Fruit fly (Drosophila melanogaster) whole organism, embryonic: ENCODE results near the gene CG33489.

Experiments used
- Abd-B ChIP-seq: fragments of 200-800 bp; sonication (Bioruptor generic); optimal IDR thresholded peaks from 2 replicates; lab custom pipeline; 2018; ENCODE audit warnings: missing biosample characterization, mild to moderate bottlenecking, missing genetic modification characterization, moderate library complexity
- Adf1 ChIP-seq: fragments of 200-800 bp; sonication (Bioruptor generic); IDR thresholded peaks from 2 replicates; pipeline ENCODE4 v1.3.6; 2022; ENCODE audit warnings: missing biosample characterization, missing genetic modification characterization
- Atf3 ChIP-seq: fragments of 200-800 bp; sonication (Bioruptor generic); optimal IDR thresholded peaks from 3 replicates; lab custom pipeline; 2016; ENCODE audit warnings: missing biosample characterization, missing genetic modification characterization
- Atf6 ChIP-seq: fragments of 200-800 bp; sonication (Bioruptor generic); IDR thresholded peaks from 2 replicates; pipeline ENCODE4 v1.3.6; 2022; ENCODE audit warnings: missing biosample characterization, missing genetic modification characterization
- CG11398 ChIP-seq: fragments of 200-800 bp; sonication (Bioruptor generic); optimal IDR thresholded peaks from 2 replicates; lab custom pipeline; 2016; ENCODE audit warnings: missing biosample characterization, missing genetic modification characterization
- CG1233 ChIP-seq: fragments of 200-800 bp; sonication (Bioruptor generic); optimal IDR thresholded peaks from 4 replicates; lab custom pipeline; 2018; ENCODE audit warnings: missing biosample characterization, mild to moderate bottlenecking, missing genetic modification characterization
- CG14667 ChIP-seq: fragments of 200-800 bp; sonication (Bioruptor generic); IDR thresholded peaks from 2 replicates; pipeline ENCODE4 v1.3.6; 2022; ENCODE audit warnings: missing biosample characterization, missing genetic modification characterization
- CG1647 ChIP-seq: fragments of 200-800 bp; sonication (Bioruptor generic); optimal IDR thresholded peaks from 3 replicates; lab custom pipeline; 2016; ENCODE audit warnings: missing biosample characterization, missing genetic modification characterization
- CG17359 ChIP-seq: fragments of 200-800 bp; sonication (Bioruptor generic); optimal IDR thresholded peaks from 3 replicates; lab custom pipeline; 2018; ENCODE audit warnings: missing biosample characterization, mild to moderate bottlenecking, missing genetic modification characterization, moderate library complexity
- CG18599 ChIP-seq: fragments of 200-800 bp; sonication (Bioruptor generic); optimal IDR thresholded peaks from 3 replicates; lab custom pipeline; 2017; ENCODE audit warnings: missing biosample characterization, missing genetic modification characterization, mild to moderate bottlenecking, moderate library complexity, missing genetic modification reagents
- CG31224 ChIP-seq: fragments of 200-800 bp; sonication (Bioruptor generic); IDR thresholded peaks from 2 replicates; pipeline ENCODE4 v1.3.6; 2022; ENCODE audit warnings: missing biosample characterization, missing genetic modification characterization
- CG32772 ChIP-seq: fragments of 200-800 bp; sonication (Bioruptor generic); IDR thresholded peaks from 2 replicates; pipeline ENCODE4 v1.3.6; 2022; ENCODE audit warnings: missing biosample characterization, missing genetic modification characterization
- CG3281 ChIP-seq: fragments of 200-800 bp; sonication (Bioruptor generic); optimal IDR thresholded peaks from 3 replicates; lab custom pipeline; 2017; ENCODE audit warnings: missing biosample characterization, mild to moderate bottlenecking, missing genetic modification characterization
- CG5953 ChIP-seq: fragments of 200-800 bp; sonication (Bioruptor generic); IDR thresholded peaks from 2 replicates; pipeline ENCODE4 v1.3.6; 2022; ENCODE audit warnings: missing biosample characterization, missing genetic modification characterization
- CG6791 ChIP-seq: fragments of 200-800 bp; sonication (Bioruptor generic); IDR thresholded peaks from 3 replicates; pipeline ENCODE4 v1.3.6; 2022; ENCODE audit warnings: missing biosample characterization, missing genetic modification characterization; ENCODE audit not compliant: partially characterized antibody
- CG7556 ChIP-seq: fragments of 200-800 bp; sonication (Bioruptor generic); optimal IDR thresholded peaks from 2 replicates; lab custom pipeline; 2017; ENCODE audit warnings: missing biosample characterization, mild to moderate bottlenecking, missing genetic modification characterization
- CG7839 ChIP-seq: fragments of 200-800 bp; sonication (Bioruptor generic); optimal IDR thresholded peaks from 3 replicates; lab custom pipeline; 2018; ENCODE audit warnings: missing biosample characterization, mild to moderate bottlenecking, missing genetic modification characterization, moderate library complexity
- CG8089 ChIP-seq: fragments of 200-800 bp; sonication (Bioruptor generic); optimal IDR thresholded peaks from 3 replicates; lab custom pipeline; 2016; ENCODE audit warnings: missing biosample characterization, missing genetic modification characterization
- CG9817 ChIP-seq: fragments of 200-800 bp; sonication (Bioruptor generic); optimal IDR thresholded peaks from 2 replicates; lab custom pipeline; 2018; ENCODE audit warnings: missing biosample characterization, mild to moderate bottlenecking, missing genetic modification characterization, moderate library complexity
- CTCF ChIP-seq: fragments of 200-800 bp; sonication (Bioruptor generic); optimal IDR thresholded peaks from 2 replicates; lab custom pipeline; 2017; ENCODE audit warnings: missing biosample characterization, mild to moderate bottlenecking, missing genetic modification characterization, moderate library complexity
- D19A ChIP-seq: fragments of 200-800 bp; optimal IDR thresholded peaks from 3 replicates; lab custom pipeline; 2019; ENCODE audit warnings: missing biosample characterization, mild to moderate bottlenecking, missing genetic modification characterization, moderate library complexity
- Dref ChIP-seq: fragments of 200-800 bp; sonication (Bioruptor generic); IDR thresholded peaks from 2 replicates; pipeline ENCODE4 v1.3.6; 2022; ENCODE audit warnings: missing biosample characterization, missing genetic modification characterization
- Ets65A ChIP-seq: fragments of 200-800 bp; sonication (Bioruptor generic); peaks from one replicate; lab custom pipeline; 2016; ENCODE audit warnings: missing biosample characterization, missing genetic modification characterization
- H15 ChIP-seq: fragments of 200-800 bp; sonication (Bioruptor generic); IDR thresholded peaks from 3 replicates; pipeline ENCODE4 v1.3.6; 2022; ENCODE audit warnings: missing biosample characterization, missing genetic modification characterization
- Hand ChIP-seq: fragments of 200-800 bp; sonication (Bioruptor generic); optimal IDR thresholded peaks from 2 replicates; lab custom pipeline; 2017; ENCODE audit warnings: mild to moderate bottlenecking, missing biosample characterization, missing genetic modification reagents, missing genetic modification characterization
- Hmr ChIP-seq: fragments of 200-800 bp; sonication (Bioruptor generic); optimal IDR thresholded peaks from 3 replicates; lab custom pipeline; 2017; ENCODE audit warnings: mild to moderate bottlenecking, missing biosample characterization, missing genetic modification reagents, missing genetic modification characterization
- Hmx ChIP-seq: fragments of 200-800 bp; sonication (Bioruptor generic); optimal IDR thresholded peaks from 2 replicates; lab custom pipeline; 2016; ENCODE audit warnings: missing biosample characterization, missing genetic modification characterization
- Lim3 ChIP-seq: fragments of 200-800 bp; sonication (Bioruptor generic); IDR thresholded peaks from 2 replicates; pipeline ENCODE4 v1.3.6; 2022; ENCODE audit warnings: missing biosample characterization, missing genetic modification characterization
- Rfx ChIP-seq: fragments of 200-800 bp; sonication (Bioruptor generic); IDR thresholded peaks from 2 replicates; pipeline ENCODE4 v1.3.6; 2022; ENCODE audit warnings: missing biosample characterization, missing genetic modification characterization
- Side ChIP-seq: fragments of 200-800 bp; sonication (Bioruptor generic); optimal IDR thresholded peaks from 2 replicates; lab custom pipeline; 2016; ENCODE audit warnings: missing biosample characterization, missing genetic modification characterization
- Spps ChIP-seq: fragments of 200-800 bp; sonication (Bioruptor generic); optimal IDR thresholded peaks from 2 replicates; lab custom pipeline; 2018; ENCODE audit warnings: missing biosample characterization, mild to moderate bottlenecking, missing genetic modification characterization
- Xbp1 ChIP-seq: fragments of 200-800 bp; sonication (Bioruptor generic); optimal IDR thresholded peaks from 3 replicates; lab custom pipeline; 2016; ENCODE audit warnings: missing biosample characterization, mild to moderate bottlenecking, missing genetic modification characterization
- YL-1 ChIP-seq: fragments of 200-800 bp; sonication (Bioruptor generic); optimal IDR thresholded peaks from 3 replicates; lab custom pipeline; 2017; ENCODE audit warnings: missing biosample characterization, mild to moderate bottlenecking, missing genetic modification characterization
- al ChIP-seq: fragments of 200-800 bp; sonication (Bioruptor generic); IDR thresholded peaks from 2 replicates; pipeline ENCODE4 v1.3.6; 2022; ENCODE audit warnings: missing biosample characterization, missing genetic modification characterization
- cg ChIP-seq: fragments of 200-800 bp; sonication (Bioruptor generic); optimal IDR thresholded peaks from 3 replicates; lab custom pipeline; 2019; ENCODE audit warnings: missing biosample characterization, mild to moderate bottlenecking, missing genetic modification characterization, moderate library complexity
- chinmo ChIP-seq: fragments of 200-800 bp; sonication (Bioruptor generic); IDR thresholded peaks from 4 replicates; pipeline ENCODE4 v1.3.6; 2022; ENCODE audit warnings: missing biosample characterization, missing genetic modification characterization; ENCODE audit not compliant: partially characterized antibody
- ci ChIP-seq: fragments of 200-800 bp; sonication (Bioruptor generic); IDR thresholded peaks from 3 replicates; pipeline ENCODE4 v1.3.6; 2022; ENCODE audit warnings: missing biosample characterization, missing genetic modification characterization
- fd3F ChIP-seq: fragments of 200-800 bp; sonication (Bioruptor generic); optimal IDR thresholded peaks from 2 replicates; lab custom pipeline; 2018; ENCODE audit warnings: missing biosample characterization, mild to moderate bottlenecking, missing genetic modification characterization, moderate library complexity
- fd96Cb ChIP-seq: fragments of 200-800 bp; sonication (Bioruptor generic); optimal IDR thresholded peaks from 2 replicates; lab custom pipeline; 2018; ENCODE audit warnings: missing biosample characterization, mild to moderate bottlenecking, missing genetic modification characterization, moderate library complexity
- fru ChIP-seq: fragments of >200 bp; optimal IDR thresholded peaks from 2 replicates; lab custom pipeline; 2017
- grau ChIP-seq: fragments of 200-800 bp; optimal IDR thresholded peaks from 3 replicates; lab custom pipeline; 2019; ENCODE audit warnings: missing biosample characterization, mild to moderate bottlenecking, missing genetic modification characterization, moderate library complexity
- lmd ChIP-seq: fragments of 200-800 bp; sonication (Bioruptor generic); IDR thresholded peaks from 2 replicates; pipeline ENCODE4 v1.3.6; 2022; ENCODE audit warnings: missing biosample characterization, missing genetic modification characterization
- nerfin-2 ChIP-seq: fragments of 200-800 bp; sonication (Bioruptor generic); IDR thresholded peaks from 2 replicates; pipeline ENCODE4 v1.3.6; 2022; ENCODE audit warnings: missing biosample characterization, missing genetic modification characterization; ENCODE audit not compliant: partially characterized antibody
- pan ChIP-seq, 4 experiments: fragments of >200 bp in 3 of 4; fragments of 200-800 bp in 1 of 4; sonication (Bioruptor generic) in 1 of 4; optimal IDR thresholded peaks in 3 of 4; IDR thresholded peaks in 1 of 4; 2 replicates each; pipeline versions ENCODE4 v1.3.6 to Lab custom; 2017 to 2022; ENCODE audit warnings: missing biosample characterization in 2 of 4, missing genetic modification characterization in 2 of 4, mixed read lengths in 1 of 4
- pho ChIP-seq: fragments of 200-800 bp; sonication (Bioruptor generic); optimal IDR thresholded peaks from 2 replicates; lab custom pipeline; 2016; ENCODE audit warnings: missing biosample characterization, missing genetic modification characterization
- phol ChIP-seq: fragments of 200-800 bp; sonication (Bioruptor generic); optimal IDR thresholded peaks from 3 replicates; lab custom pipeline; 2018; ENCODE audit warnings: missing biosample characterization, mild to moderate bottlenecking, missing genetic modification characterization, moderate library complexity
- ranshi ChIP-seq: fragments of 200-800 bp; sonication (Bioruptor generic); IDR thresholded peaks from 2 replicates; pipeline ENCODE4 v1.3.6; 2022; ENCODE audit warnings: missing biosample characterization, missing genetic modification characterization
- schlank ChIP-seq: fragments of 200-800 bp; sonication (Bioruptor generic); optimal IDR thresholded peaks from 2 replicates; lab custom pipeline; 2018; ENCODE audit warnings: missing biosample characterization, mild to moderate bottlenecking, missing genetic modification characterization
- sima ChIP-seq: fragments of 200-800 bp; sonication (Bioruptor generic); optimal IDR thresholded peaks from 2 replicates; lab custom pipeline; 2016; ENCODE audit warnings: missing biosample characterization, missing genetic modification characterization
- tgo ChIP-seq: fragments of 200-800 bp; sonication (Bioruptor generic); IDR thresholded peaks from 3 replicates; pipeline ENCODE4 v1.3.6; 2022; ENCODE audit warnings: missing biosample characterization, missing genetic modification characterization
- tio ChIP-seq: fragments of 200-800 bp; sonication (Bioruptor generic); optimal IDR thresholded peaks from 2 replicates; lab custom pipeline; 2017; ENCODE audit warnings: missing biosample characterization, missing genetic modification characterization, inconsistent platforms
- zen2 ChIP-seq: fragments of 200-800 bp; sonication (Bioruptor generic); IDR thresholded peaks from 3 replicates; pipeline ENCODE4 v1.3.6; 2022; ENCODE audit warnings: missing biosample characterization, missing genetic modification characterization; ENCODE audit not compliant: partially characterized antibody

CG33489 gene

DNA sequence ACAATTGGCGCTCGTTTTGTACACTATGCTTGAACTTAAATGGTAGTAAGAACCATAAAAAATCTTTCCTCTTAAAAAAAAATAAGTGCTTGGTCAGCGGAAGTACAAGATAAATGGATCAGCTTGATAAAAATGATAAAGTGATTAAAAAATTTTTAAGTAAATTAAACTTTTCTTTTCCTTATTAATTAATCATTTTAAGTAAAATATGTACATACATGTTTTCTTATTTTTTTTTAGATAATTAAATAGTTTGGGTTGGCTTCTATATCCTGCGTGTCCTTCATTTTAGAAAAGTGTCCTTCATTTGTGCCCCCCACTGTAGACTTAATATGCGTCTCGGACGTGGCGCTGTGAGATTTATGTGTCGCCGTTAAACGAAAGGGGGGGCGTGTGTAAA lies 20.2 kb downstream of the CG33489 start (continued):
- no peak for TF ChIP-seq tgo (GFP tag; lab: Robert Waterston, UW)
- TF ChIP-seq CG9817 (tag; lab: Kevin White, UChicago) = peak; percentile 31
- TF ChIP-seq CG3281 (GFP tag; lab: Kevin White, UChicago) = peak; percentile 70
- no peak for TF ChIP-seq cg (GFP tag; lab: Kevin White, UChicago)
- no peak for TF ChIP-seq schlank (tag; lab: Kevin White, UChicago)
- no peak for TF ChIP-seq sima (GFP tag; lab: Kevin White, UChicago)
- no peak for TF ChIP-seq Adf1
- TF ChIP-seq al = 0 out of 2 replicates have a peak, but pooled peaks have one; percentile 3
- TF ChIP-seq CG11398 (GFP tag; lab: Kevin White, UChicago) = no peak
- TF ChIP-seq grau = peak; percentile 61
- TF ChIP-seq CG32772 = no peak
- TF ChIP-seq Rfx (GFP tag; lab: Robert Waterston, UW) = peak; percentile 38; the same call in 1 of the 2 replicates
- TF ChIP-seq tio (GFP tag; lab: Kevin White, UChicago) = peak; percentile 34
- no peak for TF ChIP-seq Spps (tag; lab: Kevin White, UChicago)
- no peak for TF ChIP-seq ranshi (GFP tag; lab: Robert Waterston, UW)
- TF ChIP-seq Lim3 (GFP tag; lab: Robert Waterston, UW) = no peak
- no peak for TF ChIP-seq chinmo
- 0 out of 2 replicates have a peak, but pooled peaks have one; percentile 33 for TF ChIP-seq Atf6 (GFP tag; lab: Robert Waterston, UW)
- TF ChIP-seq CG7839 (tag; lab: Kevin White, UChicago) = peak; percentile 57
- no peak for TF ChIP-seq zen2 (GFP tag; lab: Robert Waterston, UW)
- TF ChIP-seq CG17359 (tag; lab: Kevin White, UChicago) = no peak
- TF ChIP-seq lmd (GFP tag; lab: Robert Waterston, UW) = peak; percentile 18; the same call in 1 of the 2 replicates
- no peak for TF ChIP-seq Hmx (GFP tag; lab: Kevin White, UChicago)
- TF ChIP-seq H15 (GFP tag; lab: Robert Waterston, UW) = no peak
- TF ChIP-seq phol (tag; lab: Kevin White, UChicago) = no peak
- TF ChIP-seq CG7556 = peak; percentile 75
- TF ChIP-seq CG6791 = no peak
- TF ChIP-seq Hand (GFP tag; lab: Kevin White, UChicago) = peak; percentile 64
- TF ChIP-seq CG31224 (GFP tag; lab: Robert Waterston, UW) = no peak
- TF ChIP-seq Dref (GFP tag; lab: Robert Waterston, UW) = no peak
- peak; percentile 31 for TF ChIP-seq fd3F (GFP tag; lab: Kevin White, UChicago)
- no peak for TF ChIP-seq CG8089 (GFP tag; lab: Kevin White, UChicago)
- TF ChIP-seq CTCF (GFP tag; lab: Kevin White, UChicago) = no peak
- no peak for TF ChIP-seq Side (GFP tag; lab: Kevin White, UChicago)
- TF ChIP-seq YL-1 (GFP tag; lab: Kevin White, UChicago) = no peak
- peak; percentile 64 for TF ChIP-seq Hmr (GFP tag; lab: Kevin White, UChicago)
- peak; percentile 7 for TF ChIP-seq pho
- TF ChIP-seq Abd-B (GFP tag; lab: Kevin White, UChicago) = no peak
- no peak for TF ChIP-seq Atf3
- no peak for TF ChIP-seq D19A (tag; lab: Kevin White, UChicago)
- no peak for TF ChIP-seq CG14667
- TF ChIP-seq pan (optimal IDR thresholded peaks at IDR 0.05; lab: Kevin White, UChicago) = no peak
- TF ChIP-seq pan (GFP tag; optimal IDR thresholded peaks at IDR 0.05 in 1 of 2, IDR thresholded peaks at IDR 0.05 in 1 of 2) = peak in 1 of 2 experiments; percentile 20
- peak; percentile 0 for TF ChIP-seq Xbp1 (GFP tag; lab: Kevin White, UChicago)
- TF ChIP-seq CG1233 (GFP tag; lab: Kevin White, UChicago) = no peak
- peak; percentile 12 for TF ChIP-seq Ets65A (GFP tag; lab: Kevin White, UChicago)
- TF ChIP-seq CG1647 (GFP tag; lab: Kevin White, UChicago) = no peak
- no peak for TF ChIP-seq fd96Cb (tag; lab: Kevin White, UChicago)
- TF ChIP-seq nerfin-2 (GFP tag; lab: Robert Waterston, UW) = no peak
- TF ChIP-seq fru (lab: Kevin White, UChicago) = no peak
- no peak for TF ChIP-seq ci (GFP tag; lab: Robert Waterston, UW)
- TF ChIP-seq CG18599 (GFP tag; lab: Kevin White, UChicago) = peak; percentile 46
- TF ChIP-seq CG5953 = no peak
